Fruit fly (Drosophila melanogaster) whole organism, embryonic: ENCODE measurements around the gene CG15263.

Source experiments
- B-H2 ChIP-seq: fragments of 200-800 bp; sonication (Bioruptor generic); optimal IDR thresholded peaks from 2 replicates; lab custom pipeline; 2018; ENCODE audit warnings: missing biosample characterization, mild to moderate bottlenecking, missing genetic modification characterization
- CG10209 ChIP-seq: fragments of 200-800 bp; sonication (Bioruptor generic); optimal IDR thresholded peaks from 3 replicates; lab custom pipeline; 2017; ENCODE audit warnings: missing biosample characterization, mild to moderate bottlenecking, missing genetic modification characterization, missing genetic modification reagents
- CG10321 ChIP-seq: fragments of 200-800 bp; sonication (Bioruptor generic); IDR thresholded peaks from 2 replicates; pipeline ENCODE4 v1.3.6; 2022; ENCODE audit warnings: missing biosample characterization, missing genetic modification characterization
- CG10543 ChIP-seq: fragments of 200-800 bp; sonication (Bioruptor generic); optimal IDR thresholded peaks from 3 replicates; lab custom pipeline; 2017; ENCODE audit warnings: missing biosample characterization, mild to moderate bottlenecking, missing genetic modification characterization, moderate library complexity
- CG12299 ChIP-seq: fragments of 200-800 bp; sonication (Bioruptor generic); optimal IDR thresholded peaks from 2 replicates; lab custom pipeline; 2018; ENCODE audit warnings: missing biosample characterization, mild to moderate bottlenecking, missing genetic modification characterization
- CG13624 ChIP-seq: fragments of 200-800 bp; sonication (Bioruptor generic); optimal IDR thresholded peaks from 2 replicates; lab custom pipeline; 2016; ENCODE audit warnings: missing biosample characterization, missing genetic modification characterization
- CG1602 ChIP-seq: fragments of 200-800 bp; sonication (Bioruptor generic); optimal IDR thresholded peaks from 3 replicates; lab custom pipeline; 2016; ENCODE audit warnings: missing biosample characterization, missing genetic modification characterization
- CG16779 ChIP-seq: fragments of 200-800 bp; sonication (Bioruptor generic); IDR thresholded peaks from 2 replicates; pipeline ENCODE4 v1.3.6; 2022; ENCODE audit warnings: missing biosample characterization, missing genetic modification characterization
- CG17186 ChIP-seq: fragments of 200-800 bp; sonication (Bioruptor generic); optimal IDR thresholded peaks from 3 replicates; lab custom pipeline; 2017; ENCODE audit warnings: missing biosample characterization, missing genetic modification reagents, missing genetic modification characterization
- CG18011 ChIP-seq: fragments of 200-800 bp; sonication (Bioruptor generic); optimal IDR thresholded peaks from 2 replicates; lab custom pipeline; 2017; ENCODE audit warnings: missing biosample characterization, missing genetic modification characterization, mild to moderate bottlenecking, moderate library complexity, missing genotype
- CG18764 ChIP-seq: fragments of 200-800 bp; sonication (Bioruptor generic); optimal IDR thresholded peaks from 3 replicates; lab custom pipeline; 2016; ENCODE audit warnings: missing biosample characterization, missing genetic modification characterization
- CG2129 ChIP-seq: fragments of 200-800 bp; sonication (Bioruptor generic); IDR thresholded peaks from 2 replicates; pipeline ENCODE4 v1.3.6; 2022; ENCODE audit warnings: missing biosample characterization, missing genetic modification characterization; ENCODE audit not compliant: partially characterized antibody
- CG2202 ChIP-seq: fragments of 200-800 bp; sonication (Bioruptor generic); optimal IDR thresholded peaks from 2 replicates; lab custom pipeline; 2018; ENCODE audit warnings: missing biosample characterization, mild to moderate bottlenecking, missing genetic modification characterization
- CG2678 ChIP-seq: fragments of 200-800 bp; sonication (Bioruptor generic); optimal IDR thresholded peaks from 3 replicates; lab custom pipeline; 2019; ENCODE audit warnings: missing biosample characterization, mild to moderate bottlenecking, missing genetic modification characterization, moderate library complexity
- CG3065 ChIP-seq: fragments of 200-800 bp; sonication (Bioruptor generic); optimal IDR thresholded peaks from 2 replicates; lab custom pipeline; 2016; ENCODE audit warnings: missing biosample characterization, missing genetic modification characterization
- CG43689 ChIP-seq: fragments of 200-800 bp; sonication (Bioruptor generic); IDR thresholded peaks from 2 replicates; pipeline ENCODE4 v1.3.6; 2022; ENCODE audit warnings: missing biosample characterization, missing genetic modification characterization
- CG4617 ChIP-seq: fragments of 200-800 bp; sonication (Bioruptor generic); optimal IDR thresholded peaks from 3 replicates; lab custom pipeline; 2016; ENCODE audit warnings: missing biosample characterization, missing genetic modification characterization, borderline replicate concordance
- CG5180 ChIP-seq: fragments of 200-800 bp; sonication (Bioruptor generic); optimal IDR thresholded peaks from 3 replicates; lab custom pipeline; 2017; ENCODE audit warnings: missing biosample characterization, missing genetic modification characterization, mild to moderate bottlenecking, moderate library complexity, missing genetic modification reagents
- CG6654 ChIP-seq: fragments of 200-800 bp; sonication (Bioruptor generic); optimal IDR thresholded peaks from 2 replicates; lab custom pipeline; 2017; ENCODE audit warnings: missing biosample characterization, mild to moderate bottlenecking, missing genetic modification characterization
- CG8089 ChIP-seq: fragments of 200-800 bp; sonication (Bioruptor generic); optimal IDR thresholded peaks from 3 replicates; lab custom pipeline; 2016; ENCODE audit warnings: missing biosample characterization, missing genetic modification characterization
- CG9437 ChIP-seq: fragments of 200-800 bp; sonication (Bioruptor generic); optimal IDR thresholded peaks from 2 replicates; lab custom pipeline; 2018; ENCODE audit warnings: missing biosample characterization, mild to moderate bottlenecking, missing genetic modification characterization
- CG9727 ChIP-seq: fragments of 200-800 bp; sonication (Bioruptor generic); optimal IDR thresholded peaks from 3 replicates; lab custom pipeline; 2017; ENCODE audit warnings: missing biosample characterization, mild to moderate bottlenecking, missing genetic modification characterization
- CG9932 ChIP-seq: fragments of 200-800 bp; sonication (Bioruptor generic); IDR thresholded peaks from 2 replicates; pipeline ENCODE4 v1.3.6; 2022; ENCODE audit warnings: missing biosample characterization, missing genetic modification characterization
- Chrac-16 ChIP-seq: fragments of 200-800 bp; sonication (Bioruptor generic); optimal IDR thresholded peaks from 3 replicates; lab custom pipeline; 2016; ENCODE audit warnings: missing biosample characterization, missing genetic modification characterization
- Dfd ChIP-seq, 2 experiments: fragments of >200 bp; optimal IDR thresholded peaks; 2 replicates each; lab custom pipeline; 2017; ENCODE audit warnings: missing biosample characterization in 2 of 2, missing genetic modification characterization in 2 of 2
- Ets65A ChIP-seq: fragments of 200-800 bp; sonication (Bioruptor generic); peaks from one replicate; lab custom pipeline; 2016; ENCODE audit warnings: missing biosample characterization, missing genetic modification characterization
- HHEX ChIP-seq: fragments of 200-800 bp; sonication (Bioruptor generic); optimal IDR thresholded peaks from 3 replicates; lab custom pipeline; 2017; ENCODE audit warnings: missing biosample characterization, mild to moderate bottlenecking, missing genetic modification characterization, missing genetic modification reagents
- Hand ChIP-seq: fragments of 200-800 bp; sonication (Bioruptor generic); optimal IDR thresholded peaks from 2 replicates; lab custom pipeline; 2017; ENCODE audit warnings: mild to moderate bottlenecking, missing biosample characterization, missing genetic modification reagents, missing genetic modification characterization
- HmgZ ChIP-seq: fragments of 200-800 bp; sonication (Bioruptor generic); optimal IDR thresholded peaks from 2 replicates; lab custom pipeline; 2018; ENCODE audit warnings: missing biosample characterization, mild to moderate bottlenecking, missing genetic modification characterization
- Sin3A ChIP-seq: fragments of >200 bp; optimal IDR thresholded peaks from 2 replicates; lab custom pipeline; 2018
- az2 ChIP-seq: fragments of 200-800 bp; sonication (Bioruptor generic); optimal IDR thresholded peaks from 3 replicates; lab custom pipeline; 2016; ENCODE audit warnings: missing biosample characterization, missing genetic modification characterization
- bsh ChIP-seq, 2 experiments: fragments of 200-800 bp; sonication (Bioruptor generic); optimal IDR thresholded peaks; 2 replicates each; lab custom pipeline; 2017 to 2018; ENCODE audit warnings: mild to moderate bottlenecking in 2 of 2, missing biosample characterization in 2 of 2, missing genetic modification characterization in 2 of 2, moderate library complexity in 1 of 2
- btn ChIP-seq: fragments of 200-800 bp; sonication (Bioruptor generic); optimal IDR thresholded peaks from 2 replicates; lab custom pipeline; 2016; ENCODE audit warnings: missing biosample characterization, missing genetic modification characterization
- cwo ChIP-seq: fragments of 200-800 bp; sonication (Bioruptor generic); optimal IDR thresholded peaks from 3 replicates; lab custom pipeline; 2017; ENCODE audit warnings: missing biosample characterization, missing genetic modification characterization, mild to moderate bottlenecking, moderate library complexity, missing genetic modification reagents
- da ChIP-seq: fragments of 200-800 bp; sonication (Bioruptor generic); optimal IDR thresholded peaks from 2 replicates; lab custom pipeline; 2016; ENCODE audit warnings: missing biosample characterization, missing genetic modification characterization
- eve ChIP-seq, 2 experiments: fragments of >200 bp; optimal IDR thresholded peaks; 2 replicates each; lab custom pipeline; 2017; ENCODE audit warnings: missing biosample characterization in 2 of 2, missing genetic modification characterization in 2 of 2
- h ChIP-seq: fragments of >200 bp; optimal IDR thresholded peaks from 2 replicates; lab custom pipeline; 2017
- insv ChIP-seq, 2 experiments: fragments of 200-800 bp; sonication (Bioruptor generic); optimal IDR thresholded peaks; 3 replicates each; lab custom pipeline; 2016 to 2018; ENCODE audit warnings: missing biosample characterization in 2 of 2, missing genetic modification characterization in 2 of 2
- kah ChIP-seq: fragments of 200-800 bp; sonication (Bioruptor generic); optimal IDR thresholded peaks from 2 replicates; lab custom pipeline; 2018; ENCODE audit warnings: missing biosample characterization, mild to moderate bottlenecking, missing genetic modification characterization
- lov ChIP-seq, 2 experiments: fragments of 200-800 bp in 1 of 2; fragments of >200 bp in 1 of 2; sonication (Bioruptor generic) in 1 of 2; IDR thresholded peaks in 1 of 2; optimal IDR thresholded peaks in 1 of 2; 2 replicates in 1 of 2; 3 replicates in 1 of 2; pipeline versions ENCODE4 v1.3.6 to Lab custom; 2017 to 2022; ENCODE audit warnings: missing biosample characterization in 1 of 2, missing genetic modification characterization in 1 of 2
- mld ChIP-seq: fragments of 200-800 bp; sonication (Bioruptor generic); IDR thresholded peaks from 3 replicates; pipeline ENCODE4 v1.3.6; 2022; ENCODE audit warnings: missing biosample characterization, missing genetic modification characterization; ENCODE audit not compliant: partially characterized antibody
- pita ChIP-seq: fragments of 200-800 bp; sonication (Bioruptor generic); optimal IDR thresholded peaks from 2 replicates; lab custom pipeline; 2017; ENCODE audit warnings: missing biosample characterization, mild to moderate bottlenecking, missing genetic modification characterization
- sqz ChIP-seq: fragments of 200-800 bp; sonication (Bioruptor generic); optimal IDR thresholded peaks from 3 replicates; lab custom pipeline; 2018; ENCODE audit warnings: missing biosample characterization, mild to moderate bottlenecking, missing genetic modification characterization
- sr ChIP-seq: fragments of 200-800 bp; sonication (Bioruptor generic); IDR thresholded peaks from 3 replicates; pipeline ENCODE4 v1.3.6; 2022; ENCODE audit warnings: missing biosample characterization, missing genetic modification characterization
- ssp ChIP-seq: fragments of 200-800 bp; sonication (Bioruptor generic); IDR thresholded peaks from 2 replicates; pipeline ENCODE4 v1.3.6; 2022; ENCODE audit warnings: missing biosample characterization, missing genetic modification characterization
- tio ChIP-seq: fragments of 200-800 bp; sonication (Bioruptor generic); optimal IDR thresholded peaks from 2 replicates; lab custom pipeline; 2017; ENCODE audit warnings: missing biosample characterization, missing genetic modification characterization, inconsistent platforms
- tx ChIP-seq: fragments of 200-800 bp; sonication (Bioruptor generic); optimal IDR thresholded peaks from 2 replicates; lab custom pipeline; 2016; ENCODE audit warnings: missing biosample characterization, missing genetic modification characterization
- unpg ChIP-seq: fragments of 200-800 bp; sonication (Bioruptor generic); optimal IDR thresholded peaks from 3 replicates; lab custom pipeline; 2018; ENCODE audit warnings: missing biosample characterization, mild to moderate bottlenecking, missing genetic modification characterization, moderate library complexity
- wor ChIP-seq: fragments of 200-800 bp; sonication (Bioruptor generic); IDR thresholded peaks from 2 replicates; pipeline ENCODE4 v1.3.6; 2022; ENCODE audit warnings: missing biosample characterization, missing genetic modification characterization
- zen2 ChIP-seq: fragments of 200-800 bp; sonication (Bioruptor generic); IDR thresholded peaks from 3 replicates; pipeline ENCODE4 v1.3.6; 2022; ENCODE audit warnings: missing biosample characterization, missing genetic modification characterization; ENCODE audit not compliant: partially characterized antibody

Gene CG15263

DNA sequence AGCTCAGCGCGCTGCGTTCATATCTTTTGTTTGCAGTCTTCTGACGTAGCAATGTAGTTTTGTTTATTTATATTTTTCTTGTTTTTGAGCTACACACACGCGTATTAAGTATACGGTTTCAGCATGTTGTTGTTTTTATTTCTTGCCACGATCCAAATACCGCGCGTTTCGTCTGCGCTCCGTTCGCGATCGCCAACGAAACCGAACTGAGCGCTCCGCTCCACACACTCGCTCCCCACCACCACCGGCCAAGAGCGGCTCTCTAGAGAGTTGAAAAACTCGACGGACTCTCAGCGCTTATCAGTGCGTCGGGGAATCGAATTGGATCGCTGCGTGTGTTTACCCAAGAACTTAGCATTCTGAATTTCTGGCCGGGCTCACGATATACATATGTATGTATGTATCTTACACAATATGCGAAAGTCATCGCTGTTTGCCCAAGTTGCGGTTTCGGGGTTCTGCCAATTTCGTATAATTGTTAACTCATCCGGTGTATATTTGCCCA, 20.3 kb upstream of the CG15263 start, which contains the start of gene yuri (continued):
- no peak for TF ChIP-seq CG43689 (GFP tag; lab: Robert Waterston, UW)
- TF ChIP-seq CG9727, result peak; percentile 36
- TF ChIP-seq insv (GFP tag; optimal IDR thresholded peaks at IDR 0.05; lab: Kevin White, UChicago), result peak in 1 of 2 experiments; percentile 87
- no peak for TF ChIP-seq Chrac-16
- TF ChIP-seq CG10543 (GFP tag; lab: Kevin White, UChicago), result peak; percentile 85
- no peak for TF ChIP-seq CG10209 (GFP tag; lab: Kevin White, UChicago)
- TF ChIP-seq sr, result no peak
- TF ChIP-seq CG12299 (tag; lab: Kevin White, UChicago), result no peak
- peak; percentile 37 to 82 for TF ChIP-seq bsh (GFP tag; optimal IDR thresholded peaks at IDR 0.05; lab: Kevin White, UChicago)
- peak; percentile 8 for TF ChIP-seq B-H2 (GFP tag; lab: Kevin White, UChicago)
- TF ChIP-seq CG18011 (GFP tag; lab: Kevin White, UChicago), result no peak
- no peak for TF ChIP-seq CG9437
- no peak for TF ChIP-seq CG2678 (tag; lab: Kevin White, UChicago)
- TF ChIP-seq pita (GFP tag; lab: Kevin White, UChicago), result no peak
- no peak for TF ChIP-seq tio
- TF ChIP-seq wor (GFP tag; lab: Robert Waterston, UW), result no peak
- 0 out of 2 replicates have a peak, but pooled peaks have one; percentile 43 for TF ChIP-seq CG16779 (GFP tag; lab: Robert Waterston, UW)
- TF ChIP-seq CG1602 (GFP tag; lab: Kevin White, UChicago), result no peak
- TF ChIP-seq cwo (GFP tag; lab: Kevin White, UChicago), result no peak
- TF ChIP-seq CG3065 (GFP tag; lab: Kevin White, UChicago), result no peak
- TF ChIP-seq CG2202 (tag; lab: Kevin White, UChicago), result peak; percentile 41
- 0 out of 3 replicates have a peak, but pooled peaks have one; percentile 18 for TF ChIP-seq mld (GFP tag; lab: Robert Waterston, UW)
- no peak for TF ChIP-seq CG6654 (GFP tag; lab: Kevin White, UChicago)
- peak; percentile 70 for TF ChIP-seq Ets65A (GFP tag; lab: Kevin White, UChicago)
- no peak for TF ChIP-seq h (lab: Kevin White, UChicago)
- TF ChIP-seq CG9932, result no peak
- TF ChIP-seq CG5180 (GFP tag; lab: Kevin White, UChicago), result peak; percentile 17
- TF ChIP-seq HHEX (GFP tag; lab: Kevin White, UChicago), result peak; percentile 23
- TF ChIP-seq tx (GFP tag; lab: Kevin White, UChicago), result no peak
- TF ChIP-seq Dfd (GFP tag; optimal IDR thresholded peaks at IDR 0.05; lab: Kevin White, UChicago), result no peak
- TF ChIP-seq btn (GFP tag; lab: Kevin White, UChicago), result no peak
- no peak for TF ChIP-seq CG8089
- TF ChIP-seq CG17186, result no peak
- no peak for TF ChIP-seq az2 (GFP tag; lab: Kevin White, UChicago)
- no peak for TF ChIP-seq CG4617 (GFP tag; lab: Kevin White, UChicago)
- TF ChIP-seq sqz (GFP tag; lab: Kevin White, UChicago), result peak; percentile 63
- peak; percentile 66 for TF ChIP-seq kah (GFP tag; lab: Kevin White, UChicago)
- TF ChIP-seq eve (GFP tag; optimal IDR thresholded peaks at IDR 0.05; lab: Kevin White, UChicago), result no peak
- 0 out of 3 replicates have a peak, but pooled peaks have one; percentile 70 for TF ChIP-seq zen2 (GFP tag; lab: Robert Waterston, UW)
- TF ChIP-seq CG10321 (GFP tag; lab: Robert Waterston, UW), result no peak
- TF ChIP-seq unpg (GFP tag; lab: Kevin White, UChicago), result peak; percentile 46
- no peak for TF ChIP-seq Sin3A
- TF ChIP-seq CG2129, result no peak
- no peak for TF ChIP-seq ssp (GFP tag; lab: Robert Waterston, UW)
- TF ChIP-seq CG18764 (GFP tag; lab: Kevin White, UChicago), result no peak
- TF ChIP-seq Hand (GFP tag; lab: Kevin White, UChicago), result no peak
- TF ChIP-seq lov (optimal IDR thresholded peaks at IDR 0.05; lab: Kevin White, UChicago), result no peak
- peak; percentile 65; the same call in 1 of the 3 replicates for TF ChIP-seq lov (GFP tag; IDR thresholded peaks at IDR 0.05; lab: Robert Waterston, UW)
- TF ChIP-seq HmgZ (tag; lab: Kevin White, UChicago), result peak; percentile 57
- TF ChIP-seq CG13624 (GFP tag; lab: Kevin White, UChicago), result peak; percentile 21
- no peak for TF ChIP-seq da (GFP tag; lab: Kevin White, UChicago)
